Fruit fly (Drosophila melanogaster): Measurements from ENCODE around the gene brat.

- TF ChIP-seq tj (GFP tag; optimal IDR thresholded peaks at IDR 0.05) (peak; percentile 95), CG1620 (GFP tag; optimal IDR thresholded peaks at IDR 0.05) (no peak), toe (GFP tag; optimal IDR thresholded peaks at IDR 0.05) (no peak), cic (GFP tag; optimal IDR thresholded peaks at IDR 0.05) (no peak), Hr96 (GFP tag; optimal IDR thresholded peaks at IDR 0.05) (peak; percentile 64), Crg-1 (GFP tag; optimal IDR thresholded peaks at IDR 0.05) (no peak), CG5204 (GFP tag; optimal IDR thresholded peaks at IDR 0.05) (no peak), kay (GFP tag; ENCODE audit: borderline replicate concordance) (peak; percentile 65), pad (GFP tag; optimal IDR thresholded peaks at IDR 0.05) (peak; percentile 41), CG14711 (tag; optimal IDR thresholded peaks at IDR 0.05) (peak; percentile 45)
These were observed 8.0 kb downstream of the brat start for dm6 chr2L:19141435-19142126.

Data from whole organism, adult.